Worm (Caenorhabditis elegans) whole organism, midembryonic: ENCODE results near the gene W07G4.1.

Experiments used
- T22C8.4 ChIP-seq: fragments of 200-800 bp; sonication (Bioruptor generic); IDR thresholded peaks from 2 replicates; pipeline ENCODE4 v1.3.6; 2022; ENCODE audit warnings: missing genetic modification characterization, missing compliant biosample characterization
- cog-1 ChIP-seq: sonication (generic microtip); optimal IDR thresholded peaks from 2 replicates; lab custom pipeline; 2016; ENCODE audit warnings: missing genetic modification characterization, missing compliant biosample characterization
- flt-1 ChIP-seq: fragments of 200-800 bp; sonication (Bioruptor generic); IDR thresholded peaks from 2 replicates; pipeline ENCODE4 v1.3.6; 2022; ENCODE audit warnings: missing genetic modification characterization, missing compliant biosample characterization
- klf-2 ChIP-seq: fragments of 200-800 bp; sonication (Bioruptor generic); conservative IDR thresholded peaks from 2 replicates; pipeline ENCODE4 v1.3.6; 2022; ENCODE audit warnings: missing genetic modification reagents, missing genetic modification characterization, missing compliant biosample characterization
- med-1 ChIP-seq: sonication (generic microtip); optimal IDR thresholded peaks from 2 replicates; lab custom pipeline; 2017; ENCODE audit warnings: missing genetic modification characterization, mild to moderate bottlenecking, missing compliant biosample characterization, antibody characterized with exemption, missing genetic modification reagents; ENCODE audit not compliant: insufficient read depth
- ref-1 ChIP-seq: fragments of 200-800 bp; sonication (Bioruptor generic); conservative IDR thresholded peaks from 2 replicates; pipeline ENCODE4 v1.3.6; 2022; ENCODE audit warnings: missing genetic modification reagents, missing genetic modification characterization, missing compliant biosample characterization
- tab-1 ChIP-seq: fragments of 200-800 bp; sonication (Bioruptor generic); IDR thresholded peaks from 2 replicates; pipeline ENCODE4 v1.3.6; 2022; ENCODE audit warnings: missing genetic modification characterization, missing compliant biosample characterization
- ztf-23 ChIP-seq: fragments of 200-800 bp; sonication (Bioruptor generic); IDR thresholded peaks from 2 replicates; pipeline ENCODE4 v1.3.6; 2022; ENCODE audit warnings: missing genetic modification reagents, missing genetic modification characterization, missing compliant biosample characterization
- ztf-29 ChIP-seq: fragments of 200-800 bp; sonication (Bioruptor generic); IDR thresholded peaks from 2 replicates; pipeline ENCODE4 v1.3.6; 2022; ENCODE audit warnings: missing genetic modification reagents, missing genetic modification characterization, missing compliant biosample characterization

W07G4.1 gene

DNA sequence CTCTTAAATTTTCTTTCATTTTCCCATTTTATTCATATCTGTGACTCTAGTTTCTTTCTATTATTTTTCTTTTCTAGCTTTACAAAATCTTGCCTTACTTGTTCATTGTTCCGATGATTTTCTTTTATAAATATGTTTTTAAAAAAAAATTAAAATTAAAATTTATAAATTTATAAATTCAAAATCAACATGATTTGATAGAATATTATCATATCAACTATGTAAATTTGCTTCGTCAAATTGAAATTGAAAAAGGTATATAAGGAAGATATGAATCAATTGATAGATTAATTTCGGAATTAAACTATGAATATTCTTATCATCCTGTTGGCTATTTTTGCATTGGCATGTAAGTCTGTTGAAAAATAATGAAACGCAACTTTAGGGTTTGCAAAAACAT, at the start of gene W07G4.1:
TSS of gene W07G4.1 (plus strand) at position 301 of the 400 bp plus-strand sequence.
- TF ChIP-seq klf-2 (GFP tag; lab: Robert Waterston, UW) = no peak
- no peak for TF ChIP-seq tab-1 (GFP tag; lab: Robert Waterston, UW)
- TF ChIP-seq flt-1 (GFP tag; lab: Robert Waterston, UW) = no peak
- TF ChIP-seq ztf-23 = no peak
- TF ChIP-seq T22C8.4 (GFP tag; lab: Robert Waterston, UW) = no peak
- TF ChIP-seq ref-1 (GFP tag; lab: Robert Waterston, UW) = no peak
- no peak for TF ChIP-seq cog-1 (tag; lab: Kevin White, UChicago)
- no peak for TF ChIP-seq med-1
- no peak for TF ChIP-seq ztf-29 (GFP tag; lab: Robert Waterston, UW)

DNA sequence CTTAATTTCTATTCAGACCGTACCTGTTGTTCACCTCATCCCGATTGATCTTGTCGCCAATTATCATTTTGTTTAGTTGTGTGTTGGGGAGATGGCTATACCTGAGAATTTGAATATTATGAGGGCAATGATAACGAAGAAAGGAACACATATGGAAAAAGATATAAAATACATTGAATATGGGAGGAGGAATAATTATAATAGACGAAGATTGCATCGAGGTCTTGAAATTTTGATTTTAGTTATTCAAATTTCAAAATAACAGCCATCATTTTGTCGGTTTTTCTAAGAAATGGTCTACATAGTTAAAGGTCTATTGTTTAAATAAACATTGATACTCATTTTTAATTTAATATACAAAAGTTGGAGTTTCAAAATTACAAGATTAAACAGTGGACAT, 46.3 kb upstream of the W07G4.1 start, which contains the start of gene shw-3:
TSS of gene shw-3 (minus strand) at position 101 of the 400 bp plus-strand sequence.
- TF ChIP-seq flt-1 (GFP tag; lab: Robert Waterston, UW) = no peak
- TF ChIP-seq tab-1 (GFP tag; lab: Robert Waterston, UW) = no peak
- no peak for TF ChIP-seq ref-1 (GFP tag; lab: Robert Waterston, UW)
- no peak for TF ChIP-seq cog-1 (tag; lab: Kevin White, UChicago)
- no peak for TF ChIP-seq med-1
- TF ChIP-seq T22C8.4 (GFP tag; lab: Robert Waterston, UW) = no peak
- no peak for TF ChIP-seq klf-2 (GFP tag; lab: Robert Waterston, UW)
- TF ChIP-seq ztf-23 = no peak
- TF ChIP-seq ztf-29 (GFP tag; lab: Robert Waterston, UW) = no peak

DNA sequence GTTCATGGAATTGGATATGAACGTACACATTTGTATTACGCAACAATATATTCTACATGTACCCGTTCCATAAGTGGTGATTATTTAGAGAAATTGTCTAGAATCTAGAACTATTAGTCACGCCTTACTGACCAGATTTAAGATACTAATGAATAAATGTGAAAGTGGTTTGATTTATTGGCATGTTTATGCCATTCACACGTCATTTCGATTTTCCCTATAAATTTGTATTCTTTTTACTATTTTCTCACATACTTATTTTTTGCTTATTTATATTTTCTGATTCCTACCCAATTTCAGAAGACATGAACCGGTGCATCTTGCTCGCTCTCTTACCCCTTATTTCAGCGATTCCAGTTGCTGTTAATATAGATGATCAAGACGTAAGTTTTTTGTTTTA, 45.1 kb upstream of the W07G4.1 start, which contains the start of gene F15B9.8:
TSS of gene F15B9.8 (plus strand) at position 301 of the 400 bp plus-strand sequence.
- no peak for TF ChIP-seq ztf-29 (GFP tag; lab: Robert Waterston, UW)

DNA sequence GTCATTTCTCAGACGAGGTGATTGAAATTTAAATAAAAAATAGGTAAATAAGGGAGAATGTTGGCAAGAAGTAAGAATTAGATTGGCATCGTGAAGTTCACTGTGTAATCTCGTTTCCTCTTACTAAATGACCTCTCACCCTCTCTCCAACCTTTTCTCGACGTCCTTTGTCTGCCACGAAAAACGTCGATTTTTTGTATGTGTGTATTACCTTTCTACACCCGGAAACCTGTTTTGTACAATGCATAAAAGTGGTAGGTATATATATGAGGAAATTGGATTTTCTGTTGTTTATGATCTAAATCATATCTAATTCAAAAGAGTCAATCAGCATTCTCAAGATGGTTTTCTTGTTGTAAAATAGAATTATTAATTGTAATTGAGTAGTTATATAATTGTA, 40.4 kb upstream of the W07G4.1 start, which contains the start of the genes F15B9.11 and dsl-7:
TSS of gene F15B9.11 (minus strand) at position 5 of the 400 bp plus-strand sequence.
TSS of gene dsl-7 (plus strand) at position 260 of the 400 bp plus-strand sequence.
- TF ChIP-seq T22C8.4 (GFP tag; lab: Robert Waterston, UW) (no peak), ref-1 (GFP tag; lab: Robert Waterston, UW) (no peak), med-1 (no peak), flt-1 (GFP tag; lab: Robert Waterston, UW) (no peak), klf-2 (GFP tag; lab: Robert Waterston, UW) (no peak), tab-1 (GFP tag; lab: Robert Waterston, UW) (no peak), ztf-23 (no peak), ztf-29 (GFP tag; lab: Robert Waterston, UW) (no peak), cog-1 (tag; lab: Kevin White, UChicago) (no peak)

DNA sequence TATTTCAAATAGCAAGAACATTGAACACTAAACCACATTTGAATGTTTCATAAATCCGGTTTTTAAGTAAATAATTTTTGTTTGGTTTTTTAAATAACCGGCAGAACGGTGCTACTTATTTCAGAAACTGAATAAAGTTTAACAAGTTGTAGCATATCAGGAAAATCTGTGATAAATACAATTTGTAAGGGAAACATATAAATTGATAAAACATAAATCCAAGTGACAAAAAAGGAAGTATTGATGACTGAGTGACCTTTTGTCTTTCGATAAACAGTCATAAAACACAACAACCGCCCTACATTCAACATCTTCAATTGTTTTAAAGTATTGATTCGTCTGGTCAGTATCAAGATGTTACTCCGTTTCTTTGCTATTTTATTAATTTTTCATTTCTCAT, 38.1 kb upstream of the W07G4.1 start, which contains the start of gene far-5:
TSS of gene far-5 (plus strand) at position 301 of the 400 bp plus-strand sequence.
- no peak for TF ChIP-seq flt-1 (GFP tag; lab: Robert Waterston, UW)
- no peak for TF ChIP-seq ref-1 (GFP tag; lab: Robert Waterston, UW)
- TF ChIP-seq T22C8.4 (GFP tag; lab: Robert Waterston, UW) = no peak
- no peak for TF ChIP-seq med-1
- TF ChIP-seq tab-1 (GFP tag; lab: Robert Waterston, UW) = no peak
- no peak for TF ChIP-seq klf-2 (GFP tag; lab: Robert Waterston, UW)

DNA sequence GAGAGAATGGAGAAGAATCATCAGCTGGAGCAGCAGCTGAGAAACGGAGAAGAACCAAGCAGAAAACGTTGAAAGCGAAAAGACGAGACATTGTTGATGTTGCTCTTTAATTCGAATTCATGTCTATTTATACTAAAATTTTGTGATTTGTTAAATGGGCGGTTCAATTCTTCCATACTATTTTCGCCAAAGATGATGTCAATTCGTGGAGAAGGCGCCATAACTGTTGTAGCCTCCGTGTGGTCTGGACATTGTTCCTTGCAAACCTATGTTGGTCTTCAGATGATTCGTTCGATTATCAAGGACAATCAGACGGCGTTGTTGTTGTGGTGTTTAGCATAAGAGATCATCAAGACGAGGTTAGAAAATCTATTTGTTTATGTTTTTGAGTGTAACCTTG, 35.9 kb upstream of the W07G4.1 start, which contains the start of gene far-3:
TSS of gene far-3 (minus strand) at position 101 of the 400 bp plus-strand sequence.
- TF ChIP-seq T22C8.4 (GFP tag; lab: Robert Waterston, UW) = no peak
- no peak for TF ChIP-seq ztf-29 (GFP tag; lab: Robert Waterston, UW)
- TF ChIP-seq flt-1 (GFP tag; lab: Robert Waterston, UW) = no peak
- TF ChIP-seq ref-1 (GFP tag; lab: Robert Waterston, UW) = no peak
- TF ChIP-seq tab-1 (GFP tag; lab: Robert Waterston, UW) = no peak
- TF ChIP-seq med-1 = no peak
- no peak for TF ChIP-seq klf-2 (GFP tag; lab: Robert Waterston, UW)
- no peak for TF ChIP-seq ztf-23

DNA sequence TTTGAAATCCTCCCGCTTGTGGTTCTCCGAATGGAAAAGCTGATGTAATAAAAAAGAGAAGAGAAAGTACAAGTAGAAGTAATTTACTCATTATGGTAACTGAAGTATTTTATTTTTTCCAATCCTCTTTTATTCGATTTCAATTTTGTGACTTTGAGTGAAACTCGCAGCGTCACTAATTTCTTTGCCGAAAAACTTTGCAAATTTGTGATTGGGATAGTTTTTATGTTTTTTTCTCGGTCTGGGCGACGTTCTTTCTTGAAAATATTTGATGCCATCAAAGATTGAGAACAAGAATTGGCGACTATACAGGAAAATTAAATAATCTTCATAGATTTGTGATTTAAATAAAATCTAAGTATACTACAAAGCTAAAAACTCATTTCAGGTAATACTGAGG, 33.8 kb upstream of the W07G4.1 start, which contains the start of gene far-4:
TSS of gene far-4 (minus strand) at position 101 of the 400 bp plus-strand sequence.
- no peak for TF ChIP-seq klf-2 (GFP tag; lab: Robert Waterston, UW)
- no peak for TF ChIP-seq flt-1 (GFP tag; lab: Robert Waterston, UW)
- TF ChIP-seq med-1 = no peak
- TF ChIP-seq ztf-29 (GFP tag; lab: Robert Waterston, UW) = no peak
- no peak for TF ChIP-seq cog-1 (tag; lab: Kevin White, UChicago)
- no peak for TF ChIP-seq tab-1 (GFP tag; lab: Robert Waterston, UW)
- no peak for TF ChIP-seq ref-1 (GFP tag; lab: Robert Waterston, UW)
- no peak for TF ChIP-seq T22C8.4 (GFP tag; lab: Robert Waterston, UW)
- TF ChIP-seq ztf-23 = no peak

DNA sequence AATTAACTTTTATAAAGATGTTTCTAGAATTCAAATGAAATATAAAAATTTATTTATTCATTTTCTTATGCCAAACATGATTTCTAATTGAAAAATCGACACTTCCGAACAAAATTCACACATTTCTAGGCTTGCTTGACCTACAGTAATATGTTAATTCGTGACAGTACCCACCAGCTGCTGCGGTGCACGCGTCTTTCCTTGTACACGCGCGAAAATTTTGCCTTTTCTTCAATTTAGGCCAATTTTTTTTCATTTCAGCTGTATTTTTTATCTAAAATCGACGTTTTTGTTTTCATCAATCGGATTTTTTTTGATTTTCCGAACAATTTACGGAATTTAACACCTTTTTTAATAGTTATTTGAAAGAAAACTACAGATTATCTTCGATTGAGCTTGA, 33.3 kb upstream of the W07G4.1 start:
- TF ChIP-seq flt-1 (GFP tag; lab: Robert Waterston, UW) = no peak
- no peak for TF ChIP-seq T22C8.4 (GFP tag; lab: Robert Waterston, UW)
- TF ChIP-seq cog-1 (tag; lab: Kevin White, UChicago) = no peak
- TF ChIP-seq ztf-23 = no peak
- no peak for TF ChIP-seq med-1
- TF ChIP-seq klf-2 (GFP tag; lab: Robert Waterston, UW) = no peak
- TF ChIP-seq ref-1 (GFP tag; lab: Robert Waterston, UW) = no peak
- TF ChIP-seq ztf-29 (GFP tag; lab: Robert Waterston, UW) = no peak
- TF ChIP-seq tab-1 (GFP tag; lab: Robert Waterston, UW) = no peak

DNA sequence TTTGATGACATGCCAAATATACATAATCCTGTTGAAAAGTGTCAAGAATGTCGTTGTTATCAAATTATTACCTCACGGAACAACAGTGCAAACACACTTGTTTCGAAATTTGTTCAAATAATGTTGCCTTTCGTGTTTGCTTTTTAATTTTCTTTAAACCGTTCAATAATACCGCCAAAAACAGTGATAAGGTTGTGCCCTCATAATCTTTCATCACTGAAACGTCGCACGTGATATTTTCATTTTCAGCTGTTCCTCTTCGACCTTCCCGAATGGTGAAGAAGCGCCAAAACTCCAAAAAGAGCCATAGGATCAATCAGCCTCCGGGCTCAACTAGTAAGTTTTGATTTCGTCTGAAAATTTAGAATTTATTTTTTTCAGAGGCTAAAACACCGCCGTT, 31.3 kb upstream of the W07G4.1 start, which contains the start of gene inft-2:
TSS of gene inft-2 (plus strand) at position 248 of the 400 bp plus-strand sequence.
- no peak for TF ChIP-seq ztf-23
- TF ChIP-seq tab-1 (GFP tag; lab: Robert Waterston, UW) = no peak

DNA sequence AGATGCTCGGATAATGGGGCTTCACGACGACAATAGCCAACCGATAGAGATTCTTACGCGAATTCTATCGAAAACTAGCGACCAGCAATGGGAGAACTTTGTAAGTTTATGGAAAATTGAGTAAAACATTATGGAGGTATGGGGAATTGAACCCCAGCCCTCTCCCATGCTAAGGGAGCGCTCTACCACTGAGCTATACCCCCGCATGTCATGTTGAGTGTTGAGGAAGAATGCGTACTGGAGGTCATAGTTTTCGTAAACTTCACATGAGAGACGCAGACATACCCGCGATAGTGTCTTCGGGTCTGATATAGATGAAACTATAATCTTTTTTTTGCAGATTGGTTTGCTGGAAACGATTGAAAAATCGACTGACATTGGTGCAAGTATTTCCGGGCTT, 29.9 kb upstream of the W07G4.1 start:
- TF ChIP-seq ztf-29 (GFP tag; lab: Robert Waterston, UW) (peak; percentile 79), T22C8.4 (GFP tag; lab: Robert Waterston, UW) (peak; percentile 80), flt-1 (GFP tag; lab: Robert Waterston, UW) (peak; percentile 94), med-1 (peak; percentile 30), cog-1 (tag; lab: Kevin White, UChicago) (peak; percentile 52), tab-1 (GFP tag; lab: Robert Waterston, UW) (peak; percentile 93), ref-1 (GFP tag; lab: Robert Waterston, UW) (peak; percentile 79; the same call in 1 of the 2 replicates), ztf-23 (peak; percentile 94), klf-2 (GFP tag; lab: Robert Waterston, UW) (peak; percentile 87)
